Worm (Caenorhabditis elegans): Measurements from ENCODE around the gene dlc-3.
"Not testable (repeated sequence)": the region's sequence is repeated elsewhere in the genome, so short reads cannot be mapped to it uniquely, and the experiment has no call there.

The dlc-3 gene

DNA sequence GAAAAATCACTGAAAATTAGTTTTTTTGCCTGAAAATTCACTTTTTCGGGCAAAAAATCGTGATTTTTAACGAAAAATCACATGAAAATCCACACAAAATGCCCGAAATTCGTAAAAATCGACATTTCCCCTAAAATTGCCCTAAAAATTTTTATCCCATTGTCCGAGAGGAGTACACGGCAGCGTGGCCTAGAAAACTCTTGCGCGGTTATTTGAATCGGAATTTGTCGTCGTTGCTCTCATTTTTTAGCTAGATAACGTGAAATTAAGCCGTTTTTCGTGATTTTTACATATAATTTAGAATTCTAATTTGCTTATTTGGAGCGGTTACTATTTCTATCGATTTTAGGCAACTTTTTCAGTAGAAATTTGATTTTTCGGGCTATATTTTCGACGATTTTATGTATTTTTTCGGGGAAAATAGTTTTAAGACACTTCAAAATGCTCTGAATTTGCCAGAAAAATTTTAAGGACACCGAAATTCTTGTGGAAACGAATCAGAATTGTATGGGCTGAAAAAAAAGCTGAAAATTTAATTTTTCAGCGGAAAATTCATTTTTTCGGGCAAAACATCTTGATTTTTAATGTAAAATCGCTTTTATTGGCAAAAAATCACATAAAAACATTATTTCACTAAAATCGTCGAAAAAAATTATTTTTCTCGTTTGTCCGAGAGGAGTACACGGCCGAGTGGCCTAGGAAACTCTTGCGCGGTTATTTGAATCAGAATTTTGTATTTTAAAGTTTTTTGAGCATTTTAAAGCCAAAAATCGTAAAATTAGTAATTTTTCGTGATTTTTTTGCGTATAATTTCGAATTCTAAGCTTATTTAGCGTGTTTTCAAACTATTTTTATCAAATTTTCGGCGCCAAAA is 16.7 kb upstream of the dlc-3 start (continued):
- peak; percentile 59; the same call in 1 of the 2 replicates for TF ChIP-seq mxl-2 (GFP tag; conservative IDR thresholded peaks at IDR 0.05)
- TF ChIP-seq daf-19 (GFP tag; conservative IDR thresholded peaks at IDR 0.05) = no peak
- no peak for TF ChIP-seq R02D3.7 (tag; optimal IDR thresholded peaks at IDR 0.05)
- TF ChIP-seq lin-29 (GFP tag; IDR thresholded peaks at IDR 0.05) = no peak
- peak; percentile 82 for TF ChIP-seq madf-9 (GFP tag; conservative IDR thresholded peaks at IDR 0.05)
- no peak for TF ChIP-seq nhr-77 (tag; optimal IDR thresholded peaks at IDR 0.05)
- peak; percentile 99 for TF ChIP-seq mes-2 (tag; optimal IDR thresholded peaks at IDR 0.05; ENCODE audit: poor library complexity, severe bottlenecking)
- no peak for TF ChIP-seq nhr-48 (tag; optimal IDR thresholded peaks at IDR 0.05)
- no peak for TF ChIP-seq nhr-111 (GFP tag; optimal IDR thresholded peaks at IDR 0.05)
- peak; percentile 26 for TF ChIP-seq hlh-11 (tag; optimal IDR thresholded peaks at IDR 0.05)
- no peak for TF ChIP-seq ama-1 (optimal IDR thresholded peaks at IDR 0.05)
- TF ChIP-seq ZK337.2 (GFP tag; IDR thresholded peaks at IDR 0.05) = peak; percentile 97
- peak; percentile 84 for TF ChIP-seq F49E8.2 (tag; optimal IDR thresholded peaks at IDR 0.05; ENCODE audit: borderline replicate concordance)
- TF ChIP-seq Y75B8A.6 (GFP tag; IDR thresholded peaks at IDR 0.05) = no peak

DNA sequence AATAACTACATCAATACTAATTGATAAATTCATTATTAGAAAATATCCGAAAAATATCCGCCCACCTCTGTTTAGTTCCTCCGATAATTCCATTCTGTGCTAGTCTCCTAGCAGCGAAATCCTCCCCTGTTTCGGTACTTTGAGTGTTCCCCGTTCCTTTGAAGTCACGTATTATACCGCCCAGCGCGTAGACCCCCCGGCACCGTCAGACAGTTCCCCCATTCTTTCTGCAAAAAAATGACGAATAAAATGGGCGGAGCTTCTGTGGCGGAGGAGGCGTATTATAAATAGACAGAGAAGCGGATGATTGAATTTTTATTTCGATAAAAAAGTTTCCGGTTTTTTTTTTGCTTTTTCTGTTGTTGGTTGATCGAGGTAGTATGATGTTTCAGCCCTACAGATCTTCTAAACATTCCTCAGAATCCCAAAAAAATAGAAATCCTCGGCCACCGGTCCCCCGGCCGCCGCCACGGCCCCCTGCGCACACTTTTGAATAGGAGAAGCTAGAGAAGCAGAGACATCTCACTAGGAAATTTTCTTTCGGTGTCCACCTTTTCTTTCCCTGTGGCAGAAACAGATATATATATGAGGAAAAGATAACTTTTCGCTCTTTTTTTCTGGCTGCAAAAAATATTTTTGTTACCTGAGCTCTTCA is 10.0 kb upstream of the dlc-3 start:
- TF ChIP-seq hif-1 (tag; optimal IDR thresholded peaks at IDR 0.05) (peak in 1 of 2 experiments; percentile 94), php-3 (GFP tag; IDR thresholded peaks at IDR 0.05) (no peak), mes-2 (tag; optimal IDR thresholded peaks at IDR 0.05; ENCODE audit: poor library complexity, severe bottlenecking) (peak; percentile 67), aha-1 (tag) (peak; percentile 22)

DNA sequence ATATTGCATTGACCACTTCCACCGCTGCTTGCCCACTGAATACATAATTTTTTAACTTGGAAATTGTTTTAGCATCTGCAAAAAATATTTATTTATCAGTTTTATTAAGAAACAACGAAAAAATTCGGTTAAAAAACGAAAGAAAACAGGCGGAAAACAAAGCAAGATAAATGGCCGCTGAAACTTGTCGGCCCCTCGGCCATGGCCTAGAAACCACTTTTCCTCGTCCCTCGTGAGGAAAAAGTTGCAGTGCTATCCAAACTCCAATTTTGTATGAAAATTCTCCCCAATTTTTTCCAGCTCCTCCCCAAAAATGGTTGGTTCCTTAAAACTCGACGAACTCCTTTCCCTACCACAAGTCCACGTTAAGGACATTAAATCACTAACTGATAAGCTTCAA is 7.7 kb upstream of the dlc-3 start, which contains the start of gene Y10G11A.1:
Y10G11A.1 (plus strand) TSS at position 301 of the 400 bp plus-strand sequence.
- TF ChIP-seq ztf-11 (tag; optimal IDR thresholded peaks at IDR 0.05); zip-2 (tag; optimal IDR thresholded peaks at IDR 0.05); daf-8 (GFP tag; IDR thresholded peaks at IDR 0.05): not testable (repeated sequence)

DNA sequence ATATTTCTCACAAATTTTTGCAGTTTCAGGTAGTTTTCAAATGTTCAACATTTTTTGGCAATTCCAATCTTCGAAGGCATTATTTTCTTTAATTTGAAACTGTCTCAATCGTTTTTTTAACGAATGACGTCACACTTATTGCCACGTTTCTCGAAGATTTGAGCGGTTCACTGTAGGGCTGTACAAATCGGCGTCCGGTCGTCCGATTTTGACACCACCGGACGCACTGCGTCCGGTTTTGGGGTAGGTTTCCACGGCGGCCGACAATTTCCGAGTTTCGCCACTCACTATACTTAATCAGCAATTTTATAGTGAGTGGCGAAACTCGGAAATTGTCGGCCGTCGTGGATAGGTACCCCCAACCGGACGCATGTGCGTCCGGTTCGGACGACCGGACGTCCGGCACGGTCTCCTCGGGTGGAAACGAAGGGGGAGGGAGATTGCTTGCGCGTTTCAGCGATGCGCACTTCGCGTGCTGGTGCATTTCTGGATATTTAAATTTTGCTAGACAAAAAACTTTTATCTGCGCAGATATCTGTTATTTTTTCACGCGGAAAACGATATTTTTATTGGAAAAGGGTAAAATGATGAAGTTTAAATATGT is 8.5 kb downstream of the dlc-3 start:
- peak; percentile 95 for TF ChIP-seq snpc-1.2 (GFP tag; IDR thresholded peaks at IDR 0.05)
- TF ChIP-seq lin-38 (GFP tag; IDR thresholded peaks at IDR 0.05) = 0 out of 2 replicates have a peak, but pooled peaks have one; percentile 35

DNA sequence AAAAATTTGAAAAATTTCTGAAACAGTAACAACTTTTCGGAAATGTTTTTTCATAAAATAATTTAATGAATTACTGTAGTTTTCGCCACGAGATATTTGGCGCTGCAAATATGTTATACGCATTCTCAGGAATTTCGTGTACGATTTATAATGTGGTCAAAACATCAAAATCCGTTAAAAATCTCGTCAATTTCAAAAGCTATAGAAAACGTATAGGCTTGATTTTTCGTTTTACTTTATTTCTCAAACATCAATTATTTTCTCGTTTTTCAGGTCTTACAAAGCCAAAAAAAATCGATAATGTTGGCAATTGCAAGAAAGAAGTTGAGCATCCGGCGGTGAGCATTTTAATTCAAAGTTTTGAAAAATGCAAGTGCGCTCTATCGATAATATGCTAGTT is 10.9 kb downstream of the dlc-3 start, which contains the start of gene dlc-4:
dlc-4 (plus strand) TSS at position 301 of the 400 bp plus-strand sequence.
- TF ChIP-seq lin-15B (tag; optimal IDR thresholded peaks at IDR 0.05) = no peak
- no peak for TF ChIP-seq ztf-7 (tag; optimal IDR thresholded peaks at IDR 0.05)
- no peak for TF ChIP-seq duxl-1 (tag; optimal IDR thresholded peaks at IDR 0.05; ENCODE audit: poor library complexity)
- no peak for TF ChIP-seq egl-43 (GFP tag; IDR thresholded peaks at IDR 0.05)
- TF ChIP-seq dmd-9 (GFP tag; IDR thresholded peaks at IDR 0.05) = no peak
- TF ChIP-seq egl-27 (tag; optimal IDR thresholded peaks at IDR 0.05) = no peak
- TF ChIP-seq daf-8 (GFP tag; IDR thresholded peaks at IDR 0.05) = no peak
- no peak for TF ChIP-seq D1046.2 (GFP tag; IDR thresholded peaks at IDR 0.05)
- TF ChIP-seq nhr-237 (tag; optimal IDR thresholded peaks at IDR 0.05) = no peak
- TF ChIP-seq pqm-1 (tag; optimal IDR thresholded peaks at IDR 0.05) = no peak

Data from whole organism, L4 larva.